Worm (Caenorhabditis elegans) whole organism, late embryonic: ENCODE results near the gene F29C12.6.
"Not testable (repeated sequence)": the region's sequence is repeated elsewhere in the genome, so short reads cannot be mapped to it uniquely, and the experiment has no call there.

ENCODE experiments used
- dve-1 ChIP-seq: sonication (generic microtip); optimal IDR thresholded peaks from 2 replicates; lab custom pipeline; 2017; ENCODE audit warnings: antibody characterized with exemption, mild to moderate bottlenecking, missing genetic modification characterization, missing compliant biosample characterization
- nfya-1 ChIP-seq: sonication (generic microtip); optimal IDR thresholded peaks from 2 replicates; lab custom pipeline; 2017; ENCODE audit warnings: missing genetic modification characterization, mild to moderate bottlenecking, missing compliant biosample characterization, antibody characterized with exemption, moderate library complexity
- nhr-11 ChIP-seq: fragments of 150-350 bp; optimal IDR thresholded peaks from 2 replicates; lab custom pipeline; 2014; ENCODE audit warnings: missing biosample characterization, missing genetic modification characterization
- syd-9 ChIP-seq: sonication (generic microtip); optimal IDR thresholded peaks from 2 replicates; lab custom pipeline; 2016; ENCODE audit warnings: mild to moderate bottlenecking, missing genetic modification characterization, moderate library complexity, missing compliant biosample characterization

ce11 chrII:13082403-13082802, 47.3 kb upstream of the F29C12.6 start, which contains the start of gene Y81G3A.6:
- TF ChIP-seq nfya-1 (tag; lab: Kevin White, UChicago); syd-9 (tag; lab: Kevin White, UChicago); nhr-11 (tag; lab: Kevin White, UChicago); dve-1: not testable (repeated sequence)
